Fruit fly (Drosophila melanogaster): ENCODE data around the gene CG11885.

Gene CG11885

dm6 chr2L:470336-470934 is 49.2 kb upstream of the CG11885 start (continued):
- TF ChIP-seq Oaz (GFP tag; IDR thresholded peaks at IDR 0.05) (peak; percentile 61), MBD-R2 (GFP tag; IDR thresholded peaks at IDR 0.05) (no peak), CG3847 (GFP tag; IDR thresholded peaks at IDR 0.05) (peak; percentile 48), CG10979 (tag; optimal IDR thresholded peaks at IDR 0.05) (peak; percentile 61), chif (GFP tag; optimal IDR thresholded peaks at IDR 0.05) (peak; percentile 70 to 83), fd96Cb (tag; optimal IDR thresholded peaks at IDR 0.05) (peak; percentile 84), CG17829 (tag; optimal IDR thresholded peaks at IDR 0.05) (peak; percentile 50), Jarid2 (GFP tag; optimal IDR thresholded peaks at IDR 0.05) (peak; percentile 37), sug (tag; optimal IDR thresholded peaks at IDR 0.05) (peak; percentile 79), TFAM (GFP tag; optimal IDR thresholded peaks at IDR 0.05) (peak; percentile 38), Pdp1 (GFP tag; optimal IDR thresholded peaks at IDR 0.05) (peak; percentile 80 to 88), CG8924 (tag; optimal IDR thresholded peaks at IDR 0.05) (peak; percentile 56), CG34376 (GFP tag; optimal IDR thresholded peaks at IDR 0.05) (peak; percentile 68), Ets97D (GFP tag; optimal IDR thresholded peaks at IDR 0.05) (peak; percentile 20), CG2889 (GFP tag; IDR thresholded peaks at IDR 0.05) (peak; percentile 64; the same call in 2 of the 3 replicates), CG3163 (GFP tag; optimal IDR thresholded peaks at IDR 0.05) (peak; percentile 70), ato (GFP tag; IDR thresholded peaks at IDR 0.05; ENCODE audit: partially characterized antibody) (no peak), CG18599 (GFP tag; optimal IDR thresholded peaks at IDR 0.05) (peak; percentile 82), sna (GFP tag; IDR thresholded peaks at IDR 0.05; ENCODE audit: partially characterized antibody) (no peak), CG7839 (tag; optimal IDR thresholded peaks at IDR 0.05) (peak; percentile 78), Stat92E (GFP tag; optimal IDR thresholded peaks at IDR 0.05) (no peak), CG13775 (GFP tag; optimal IDR thresholded peaks at IDR 0.05) (peak; percentile 45), CG11504 (tag; optimal IDR thresholded peaks at IDR 0.05) (peak; percentile 79), CG17612 (GFP tag; IDR thresholded peaks at IDR 0.05) (peak; percentile 52; the same call in 1 of the 2 replicates), CG10462 (GFP tag; optimal IDR thresholded peaks at IDR 0.05) (peak; percentile 12), az2 (GFP tag; optimal IDR thresholded peaks at IDR 0.05) (peak; percentile 71), lov (optimal IDR thresholded peaks at IDR 0.05) (no peak), lov (GFP tag; IDR thresholded peaks at IDR 0.05) (no peak), CG6272 (GFP tag; IDR thresholded peaks at IDR 0.05) (peak; percentile 44; the same call in 1 of the 2 replicates), Hr3 (GFP tag; optimal IDR thresholded peaks at IDR 0.05) (peak; percentile 62), Ada2b (GFP tag; IDR thresholded peaks at IDR 0.05) (peak; percentile 70; the same call in 1 of the 2 replicates), CG2712 (tag; optimal IDR thresholded peaks at IDR 0.05) (peak; percentile 72), lola (GFP tag; optimal IDR thresholded peaks at IDR 0.05) (no peak), so (GFP tag; IDR thresholded peaks at IDR 0.05) (peak; percentile 67; the same call in 2 of the 3 replicates), Dip2 (GFP tag; IDR thresholded peaks at IDR 0.05) (no peak), cwo (GFP tag; optimal IDR thresholded peaks at IDR 0.05) (peak; percentile 71), CG12236 (GFP tag; optimal IDR thresholded peaks at IDR 0.05) (peak; percentile 78), Side (GFP tag; optimal IDR thresholded peaks at IDR 0.05) (peak; percentile 79), pho (GFP tag; optimal IDR thresholded peaks at IDR 0.05) (peak; percentile 82), CG2129 (GFP tag; IDR thresholded peaks at IDR 0.05; ENCODE audit: partially characterized antibody) (no peak), salm (tag; optimal IDR thresholded peaks at IDR 0.05) (peak; percentile 57), sens (GFP tag) (peak; percentile 97), CG7963 (GFP tag; IDR thresholded peaks at IDR 0.05; ENCODE audit: partially characterized antibody) (no peak), Dref (GFP tag; IDR thresholded peaks at IDR 0.05) (no peak), CG9609 (GFP tag; optimal IDR thresholded peaks at IDR 0.05) (peak; percentile 85), grau (tag; optimal IDR thresholded peaks at IDR 0.05) (peak; percentile 69), stwl (tag; optimal IDR thresholded peaks at IDR 0.05) (no peak), NC2α (GFP tag; optimal IDR thresholded peaks at IDR 0.05) (peak; percentile 66), en (GFP tag; optimal IDR thresholded peaks at IDR 0.05) (peak; percentile 68)

Measured in whole organism, embryonic.